Worm (Caenorhabditis elegans): ENCODE results near the gene W02B12.1.

W02B12.1 gene

DNA sequence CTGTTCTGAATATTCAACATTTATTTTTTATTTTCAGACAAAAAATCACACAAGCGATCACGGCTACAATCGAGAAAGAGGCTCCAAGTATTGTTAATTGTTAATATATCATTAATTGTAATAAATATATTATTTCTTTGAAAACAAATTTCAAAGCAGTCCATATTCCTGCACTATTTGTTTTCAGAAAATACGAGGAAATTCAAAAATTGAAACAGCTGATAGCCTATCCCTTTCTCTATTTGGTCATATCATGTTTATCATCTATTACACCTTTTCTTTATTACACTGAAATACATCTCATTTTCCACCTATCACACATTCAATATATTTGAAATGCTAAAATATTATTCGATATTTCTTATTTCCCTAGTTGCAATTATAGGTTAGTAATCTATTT, 3.8 kb upstream of the W02B12.1 start, which contains the start of gene W02B12.13:
W02B12.13 (plus strand) TSS at position 301 of the 400 bp plus-strand sequence.
- TF ChIP-seq npax-4 (tag; optimal IDR thresholded peaks at IDR 0.05) (no peak), rnt-1 (tag; optimal IDR thresholded peaks at IDR 0.05) (no peak), ceh-14 (tag; optimal IDR thresholded peaks at IDR 0.05) (no peak), sox-4 (tag; optimal IDR thresholded peaks at IDR 0.05) (no peak), ceh-45 (GFP tag; IDR thresholded peaks at IDR 0.05) (no peak), dve-1 (tag; optimal IDR thresholded peaks at IDR 0.05) (no peak), ceh-34 (tag; optimal IDR thresholded peaks at IDR 0.05) (no peak), hlh-8 (tag; optimal IDR thresholded peaks at IDR 0.05) (no peak), lim-6 (tag; optimal IDR thresholded peaks at IDR 0.05) (no peak), elt-4 (tag; optimal IDR thresholded peaks at IDR 0.05) (no peak), hlh-13 (GFP tag; optimal IDR thresholded peaks at IDR 0.05) (no peak), unc-86 (tag; optimal IDR thresholded peaks at IDR 0.05) (no peak), T23F11.4 (GFP tag; optimal IDR thresholded peaks at IDR 0.05) (no peak), dmd-4 (tag; optimal IDR thresholded peaks at IDR 0.05; ENCODE audit: borderline replicate concordance) (no peak), unc-42 (tag; optimal IDR thresholded peaks at IDR 0.05) (no peak), ceh-19 (GFP tag; optimal IDR thresholded peaks at IDR 0.05) (no peak), sdc-2 (tag; optimal IDR thresholded peaks at IDR 0.05) (no peak), nfya-1 (tag; optimal IDR thresholded peaks at IDR 0.05) (no peak), pat-9 (tag; optimal IDR thresholded peaks at IDR 0.05) (no peak)

DNA sequence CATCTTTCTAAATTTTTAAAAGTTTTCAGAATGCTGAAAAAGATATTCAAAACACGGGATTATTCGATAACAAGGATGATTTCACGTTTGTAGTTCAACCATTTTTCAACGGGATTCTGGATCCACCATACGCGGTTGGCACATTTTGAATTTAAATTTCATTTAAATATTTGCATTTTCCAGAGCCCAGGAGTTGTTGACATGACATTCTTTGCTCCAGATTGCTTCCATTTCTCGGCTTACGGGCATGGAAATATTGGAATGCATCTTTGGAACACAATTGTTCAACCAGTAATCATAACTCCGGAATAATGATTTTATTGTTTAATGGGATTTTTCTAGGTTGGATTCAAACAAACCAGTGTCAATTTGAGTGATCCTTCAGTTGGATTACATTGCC, 2.1 kb downstream of the W02B12.1 start:
- TF ChIP-seq unc-42 (tag; optimal IDR thresholded peaks at IDR 0.05) (no peak), hlh-15 (tag; optimal IDR thresholded peaks at IDR 0.05) (no peak), odd-2 (tag; optimal IDR thresholded peaks at IDR 0.05) (no peak), sox-4 (tag; optimal IDR thresholded peaks at IDR 0.05) (no peak), unc-86 (tag; optimal IDR thresholded peaks at IDR 0.05) (no peak), ceh-30 (tag; optimal IDR thresholded peaks at IDR 0.05) (no peak), ceh-18 (tag; optimal IDR thresholded peaks at IDR 0.05) (no peak), ceh-9 (tag; optimal IDR thresholded peaks at IDR 0.05) (no peak), hlh-8 (tag; optimal IDR thresholded peaks at IDR 0.05) (no peak), nhr-11 (tag; optimal IDR thresholded peaks at IDR 0.05) (no peak), madf-2 (tag; optimal IDR thresholded peaks at IDR 0.05) (no peak), ceh-14 (tag; optimal IDR thresholded peaks at IDR 0.05) (no peak), nfya-1 (tag; optimal IDR thresholded peaks at IDR 0.05) (no peak), mec-3 (tag; optimal IDR thresholded peaks at IDR 0.05; ENCODE audit: borderline replicate concordance) (no peak), Y22D7AL.16 (tag; optimal IDR thresholded peaks at IDR 0.05) (no peak), ceh-31 (tag; optimal IDR thresholded peaks at IDR 0.05) (no peak)

DNA sequence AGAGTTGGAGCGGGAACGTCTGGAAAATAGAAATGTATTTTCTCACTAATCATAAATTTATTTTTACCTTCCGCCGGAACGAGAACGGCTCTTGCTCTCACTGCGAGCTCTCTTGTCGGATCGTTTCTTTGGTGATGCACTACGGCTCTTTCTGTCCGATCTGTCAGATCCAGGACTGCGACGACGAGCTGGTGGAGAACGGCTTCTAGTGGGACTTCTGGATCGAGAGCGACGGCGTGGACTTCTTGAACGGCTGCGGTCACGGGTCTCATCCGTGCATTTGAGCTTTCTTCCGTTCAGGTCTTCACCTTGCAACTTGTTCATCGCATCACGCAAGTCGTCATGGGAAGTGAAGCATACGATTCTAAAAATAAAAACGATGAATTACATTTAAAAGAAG, 2.9 kb downstream of the W02B12.1 start:
- TF ChIP-seq ceh-19 (GFP tag; optimal IDR thresholded peaks at IDR 0.05) = no peak
- no peak for TF ChIP-seq tbx-2 (tag; optimal IDR thresholded peaks at IDR 0.05)
- TF ChIP-seq pha-4 (tag; optimal IDR thresholded peaks at IDR 0.05) = no peak
- no peak for TF ChIP-seq ceh-31 (tag; optimal IDR thresholded peaks at IDR 0.05)
- no peak for TF ChIP-seq lin-11 (tag; optimal IDR thresholded peaks at IDR 0.05)
- TF ChIP-seq pag-3 (tag; optimal IDR thresholded peaks at IDR 0.05; ENCODE audit: borderline replicate concordance) = no peak
- TF ChIP-seq rnt-1 (tag; optimal IDR thresholded peaks at IDR 0.05) = no peak
- TF ChIP-seq K02D7.2 (tag; optimal IDR thresholded peaks at IDR 0.05) = no peak
- TF ChIP-seq ama-1 (optimal IDR thresholded peaks at IDR 0.05) = no peak
- no peak for TF ChIP-seq odd-2 (tag; optimal IDR thresholded peaks at IDR 0.05)
- no peak for TF ChIP-seq sox-4 (tag; optimal IDR thresholded peaks at IDR 0.05)
- TF ChIP-seq C08G9.2 (tag; optimal IDR thresholded peaks at IDR 0.05) = no peak
- TF ChIP-seq ceh-14 (tag; optimal IDR thresholded peaks at IDR 0.05) = no peak
- no peak for TF ChIP-seq F13H6.1 (tag; optimal IDR thresholded peaks at IDR 0.05)
- TF ChIP-seq pax-1 (tag; optimal IDR thresholded peaks at IDR 0.05) = no peak

DNA sequence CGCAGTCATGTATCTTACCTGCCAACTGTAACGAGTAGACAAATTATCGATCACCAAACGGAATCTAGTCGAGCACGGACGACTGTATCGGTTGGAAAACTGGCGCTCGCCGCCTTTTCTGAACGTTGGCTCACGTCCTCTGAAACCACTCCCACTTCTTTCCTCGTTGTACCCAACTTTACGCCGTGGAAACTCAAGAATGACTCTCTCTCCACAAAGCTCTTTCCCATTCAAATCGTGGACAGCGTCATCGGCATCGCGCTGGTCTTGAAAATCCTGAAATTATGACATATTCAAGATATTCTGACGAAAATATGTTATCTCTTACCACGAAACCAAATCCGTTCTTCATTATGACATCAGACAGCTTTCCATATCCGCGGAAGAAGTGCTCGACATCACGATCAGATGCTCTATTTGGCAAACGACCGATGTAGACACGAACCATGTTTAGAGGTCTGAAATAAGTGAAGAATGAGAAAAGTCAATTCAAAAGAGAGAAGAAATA, 3.7 kb downstream of the W02B12.1 start, which contains the start of gene rsp-2:
rsp-2 (minus strand) TSS at position 458 of the 508 bp plus-strand sequence.
- TF ChIP-seq ceh-24 (tag; optimal IDR thresholded peaks at IDR 0.05) (no peak), hlh-13 (GFP tag; optimal IDR thresholded peaks at IDR 0.05) (no peak), npax-4 (tag; optimal IDR thresholded peaks at IDR 0.05) (no peak), syd-9 (tag; optimal IDR thresholded peaks at IDR 0.05) (no peak), tbx-2 (tag; optimal IDR thresholded peaks at IDR 0.05) (no peak), fkh-6 (tag; optimal IDR thresholded peaks at IDR 0.05) (no peak), nhr-232 (tag; optimal IDR thresholded peaks at IDR 0.05) (no peak), ceh-9 (tag; optimal IDR thresholded peaks at IDR 0.05) (no peak), unc-86 (tag; optimal IDR thresholded peaks at IDR 0.05) (no peak), ref-2 (tag; optimal IDR thresholded peaks at IDR 0.05) (no peak), lin-11 (tag; optimal IDR thresholded peaks at IDR 0.05) (no peak), ceh-30 (tag; optimal IDR thresholded peaks at IDR 0.05) (no peak), dmd-4 (tag; optimal IDR thresholded peaks at IDR 0.05; ENCODE audit: borderline replicate concordance) (no peak), che-1 (tag; optimal IDR thresholded peaks at IDR 0.05) (no peak), fkh-10 (GFP tag; optimal IDR thresholded peaks at IDR 0.05) (no peak), ceh-6 (GFP tag; optimal IDR thresholded peaks at IDR 0.05) (no peak), C08G9.2 (tag; optimal IDR thresholded peaks at IDR 0.05) (no peak), F13H6.1 (tag; optimal IDR thresholded peaks at IDR 0.05) (no peak), ceh-22 (tag; optimal IDR thresholded peaks at IDR 0.05) (no peak), rnt-1 (tag; optimal IDR thresholded peaks at IDR 0.05) (no peak)
